Worm (Caenorhabditis elegans) whole organism, L1 larva: ENCODE results near the gene C06A1.7.

Experiments used
- C04F5.9 ChIP-seq: sonication (generic microtip); optimal IDR thresholded peaks from 2 replicates; lab custom pipeline; 2016; ENCODE audit warnings: missing genetic modification characterization, missing compliant biosample characterization
- F16B12.6 ChIP-seq: fragments of 150-350 bp; optimal IDR thresholded peaks from 2 replicates; lab custom pipeline; 2014; ENCODE audit warnings: missing biosample characterization, missing genetic modification characterization
- alr-1 ChIP-seq: fragments of 200-800 bp; sonication (Bioruptor generic); optimal IDR thresholded peaks from 2 replicates; lab custom pipeline; 2018; ENCODE audit warnings: borderline replicate concordance, mild to moderate bottlenecking, missing genetic modification characterization, missing compliant biosample characterization
- blmp-1 ChIP-seq: fragments of 150-350 bp; optimal IDR thresholded peaks from 2 replicates; lab custom pipeline; 2014; ENCODE audit warnings: missing biosample characterization, missing genetic modification characterization
- ceh-8 ChIP-seq: fragments of 200-800 bp; sonication (Bioruptor generic); optimal IDR thresholded peaks from 2 replicates; lab custom pipeline; 2018; ENCODE audit warnings: mild to moderate bottlenecking, missing genetic modification characterization, moderate library complexity, missing compliant biosample characterization
- ceh-90 ChIP-seq: sonication (generic microtip); optimal IDR thresholded peaks from 2 replicates; lab custom pipeline; 2016; ENCODE audit warnings: missing genetic modification characterization, missing compliant biosample characterization
- efl-1 ChIP-seq, 4 experiments: fragments of 150-350 bp; optimal IDR thresholded peaks in 3 of 4; peaks in 1 of 4; 1 replicate in 1 of 4; 2 replicates in 3 of 4; lab custom pipeline; 2014; ENCODE audit warnings: missing biosample characterization in 2 of 4, missing genetic modification characterization in 2 of 4, missing genetic modification reagents in 2 of 4
- egl-13 ChIP-seq: sonication (generic microtip); optimal IDR thresholded peaks from 2 replicates; lab custom pipeline; 2016; ENCODE audit warnings: missing genotype, missing genetic modification reagents, missing genetic modification characterization, missing compliant biosample characterization
- elt-3 ChIP-seq, 6 experiments: fragments of 150-350 bp in 1 of 6; sonication (generic microtip); optimal IDR thresholded peaks; 2 replicates each; lab custom pipeline; 2017 to 2018; ENCODE audit warnings: missing biosample characterization in 6 of 6, missing genetic modification characterization in 6 of 6, inconsistent platforms in 1 of 6
- fkh-10 ChIP-seq: sonication (generic microtip); optimal IDR thresholded peaks from 2 replicates; lab custom pipeline; 2017; ENCODE audit warnings: missing biosample characterization, missing genetic modification reagents, missing genetic modification characterization
- fkh-4 ChIP-seq: sonication (generic microtip); optimal IDR thresholded peaks from 2 replicates; lab custom pipeline; 2016; ENCODE audit warnings: missing compliant biosample characterization, missing genetic modification characterization, borderline replicate concordance
- fos-1 ChIP-seq: fragments of 150-350 bp; optimal IDR thresholded peaks from 2 replicates; lab custom pipeline; 2014; ENCODE audit warnings: missing biosample characterization, missing genetic modification characterization
- grh-1 ChIP-seq: fragments of 200-800 bp; sonication (Bioruptor generic); IDR thresholded peaks from 2 replicates; pipeline ENCODE4 v1.3.6; 2022; ENCODE audit warnings: missing genetic modification reagents, missing genetic modification characterization, missing compliant biosample characterization
- hlh-4 ChIP-seq: sonication (generic microtip); optimal IDR thresholded peaks from 2 replicates; lab custom pipeline; 2016; ENCODE audit warnings: mild to moderate bottlenecking, missing genetic modification characterization, missing compliant biosample characterization
- hpl-2 ChIP-seq: fragments of 150-350 bp; optimal IDR thresholded peaks from 2 replicates; lab custom pipeline; 2014; ENCODE audit warnings: missing biosample characterization, missing genetic modification reagents, missing genetic modification characterization
- isw-1 ChIP-seq: fragments of 200-800 bp; sonication (Bioruptor generic); IDR thresholded peaks from 2 replicates; pipeline ENCODE4 v1.3.6; 2022; ENCODE audit warnings: missing genetic modification characterization, missing compliant biosample characterization
- lin-13 ChIP-seq: fragments of 150-350 bp; optimal IDR thresholded peaks from 2 replicates; lab custom pipeline; 2014; ENCODE audit warnings: missing biosample characterization, missing genetic modification reagents, missing genetic modification characterization
- lin-14 ChIP-seq: fragments of 200-800 bp; sonication (Bioruptor generic); optimal IDR thresholded peaks from 2 replicates; lab custom pipeline; 2018; ENCODE audit warnings: mild to moderate bottlenecking, missing genetic modification characterization, moderate library complexity, missing compliant biosample characterization
- lin-35 ChIP-seq, 2 experiments: fragments of 150-350 bp; optimal IDR thresholded peaks; 2 replicates each; lab custom pipeline; 2014; ENCODE audit warnings: missing biosample characterization in 2 of 2, missing genetic modification characterization in 2 of 2, missing genetic modification reagents in 2 of 2
- lin-39 ChIP-seq: fragments of 150-350 bp; optimal IDR thresholded peaks from 2 replicates; lab custom pipeline; 2014; ENCODE audit warnings: missing biosample characterization, missing genetic modification reagents, missing genetic modification characterization
- lir-3 ChIP-seq: sonication (generic microtip); optimal IDR thresholded peaks from 2 replicates; lab custom pipeline; 2016; ENCODE audit warnings: mild to moderate bottlenecking, missing genetic modification characterization, moderate library complexity, missing compliant biosample characterization; ENCODE audit not compliant: poor library complexity
- lsy-2 ChIP-seq, 2 experiments: fragments of 150-350 bp; optimal IDR thresholded peaks; 2 replicates each; lab custom pipeline; 2014; ENCODE audit warnings: missing biosample characterization in 2 of 2, missing genetic modification characterization in 2 of 2
- mdl-1 ChIP-seq, 2 experiments: fragments of 150-350 bp; optimal IDR thresholded peaks; 2 replicates each; lab custom pipeline; 2014 to 2017; ENCODE audit warnings: missing biosample characterization in 2 of 2, missing genetic modification characterization in 2 of 2, inconsistent platforms in 1 of 2
- mep-1 ChIP-seq: fragments of 150-350 bp; optimal IDR thresholded peaks from 2 replicates; lab custom pipeline; 2014; ENCODE audit warnings: missing biosample characterization, missing genetic modification characterization
- nhr-12 ChIP-seq: sonication (generic microtip); optimal IDR thresholded peaks from 2 replicates; lab custom pipeline; 2017; ENCODE audit warnings: missing biosample characterization, missing genetic modification characterization
- nhr-20 ChIP-seq: sonication (generic microtip); optimal IDR thresholded peaks from 2 replicates; lab custom pipeline; 2016; ENCODE audit warnings: mild to moderate bottlenecking, missing genetic modification characterization, missing compliant biosample characterization
- nhr-71 ChIP-seq: sonication (generic microtip); optimal IDR thresholded peaks from 2 replicates; lab custom pipeline; 2016; ENCODE audit warnings: mild to moderate bottlenecking, missing genetic modification characterization, moderate library complexity, missing compliant biosample characterization
- nhr-77 ChIP-seq: fragments of 150-350 bp; optimal IDR thresholded peaks from 2 replicates; lab custom pipeline; 2014; ENCODE audit warnings: missing biosample characterization, missing genetic modification characterization
- nhr-85 ChIP-seq: sonication (generic microtip); peaks from one replicate; lab custom pipeline; 2016; ENCODE audit warnings: missing genetic modification characterization, inconsistent platforms, missing compliant biosample characterization
- pqm-1 ChIP-seq: sonication (generic microtip); optimal IDR thresholded peaks from 3 replicates; lab custom pipeline; 2017; ENCODE audit warnings: missing biosample characterization, missing genetic modification characterization
- rnt-1 ChIP-seq: sonication (generic microtip); optimal IDR thresholded peaks from 2 replicates; lab custom pipeline; 2016; ENCODE audit warnings: mild to moderate bottlenecking, missing genetic modification characterization, moderate library complexity, missing compliant biosample characterization
- skn-1 ChIP-seq: fragments of 150-350 bp; optimal IDR thresholded peaks from 2 replicates; lab custom pipeline; 2014; ENCODE audit warnings: missing biosample characterization, missing genetic modification characterization
- snu-23 ChIP-seq: sonication (generic microtip); optimal IDR thresholded peaks from 2 replicates; lab custom pipeline; 2016; ENCODE audit warnings: missing genetic modification characterization, missing compliant biosample characterization
- unc-30 ChIP-seq: sonication (generic microtip); optimal IDR thresholded peaks from 2 replicates; lab custom pipeline; 2017; ENCODE audit warnings: missing biosample characterization, missing genetic modification characterization
- unc-62 ChIP-seq: fragments of 150-350 bp; optimal IDR thresholded peaks from 2 replicates; lab custom pipeline; 2014; ENCODE audit warnings: missing biosample characterization, missing genetic modification reagents, missing genetic modification characterization
- unc-86 ChIP-seq: sonication (generic microtip); optimal IDR thresholded peaks from 2 replicates; lab custom pipeline; 2016; ENCODE audit warnings: missing genetic modification characterization, missing compliant biosample characterization
- xbp-1 ChIP-seq: sonication (generic microtip); optimal IDR thresholded peaks from 2 replicates; lab custom pipeline; 2016; ENCODE audit warnings: missing genetic modification characterization, missing compliant biosample characterization
- ztf-4 ChIP-seq: fragments of 150-350 bp; optimal IDR thresholded peaks from 2 replicates; lab custom pipeline; 2014; ENCODE audit warnings: missing biosample characterization, missing genetic modification characterization

Gene C06A1.7

DNA sequence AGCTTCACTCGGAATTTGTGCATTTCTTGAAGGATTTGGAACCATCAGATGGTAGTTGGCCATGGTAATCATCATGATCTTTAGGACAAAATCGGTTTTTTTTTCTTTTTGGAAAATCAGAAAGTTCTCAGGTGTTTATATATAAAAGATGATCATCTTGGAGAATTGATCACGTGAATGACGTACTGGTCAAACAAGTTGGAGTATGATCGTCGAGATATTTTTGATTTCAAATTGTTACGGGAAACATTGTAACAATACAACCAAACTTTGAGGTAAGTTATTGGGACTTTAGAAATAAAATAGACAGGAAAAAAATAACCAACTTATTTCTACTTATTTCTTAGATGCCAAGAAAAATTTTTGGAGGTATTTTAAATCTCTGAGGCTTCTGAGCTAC, 45.7 kb upstream of the C06A1.7 start, which contains the start of gene F59B10.4:
F59B10.4 (minus strand) TSS at position 101 of the 400 bp plus-strand sequence.
- TF ChIP-seq lin-14 (GFP tag; lab: Kevin White, UChicago) (peak; percentile 15), lin-35 (GFP tag; optimal IDR thresholded peaks at IDR 0.05; lab: Kevin White, UChicago) (no peak), snu-23 (GFP tag; lab: Kevin White, UChicago) (peak; percentile 2), blmp-1 (tag; lab: Kevin White, UChicago) (peak; percentile 16), nhr-71 (tag; lab: Kevin White, UChicago) (peak; percentile 7), nhr-20 (peak; percentile 8), elt-3 (tag; optimal IDR thresholded peaks at IDR 0.05; lab: Kevin White, UChicago) (peak in 1 of 6 experiments; percentile 8), nhr-85 (peak; percentile 84), lin-13 (no peak)

ce11 chrII:10519863-10520262, 44.8 kb upstream of the C06A1.7 start:
- TF ChIP-seq efl-1 (optimal IDR thresholded peaks at IDR 0.05; lab: Kevin White, UChicago) (no peak), efl-1 (GFP tag; optimal IDR thresholded peaks at IDR 0.05 in 1 of 2; lab: Kevin White, UChicago) (peak in 1 of 2 experiments; percentile 63), pqm-1 (tag; lab: Kevin White, UChicago) (no peak), mdl-1 (tag; optimal IDR thresholded peaks at IDR 0.05; lab: Kevin White, UChicago) (no peak), unc-30 (no peak), fos-1 (tag; lab: Kevin White, UChicago) (no peak), lin-14 (GFP tag; lab: Kevin White, UChicago) (no peak), fkh-4 (tag; lab: Kevin White, UChicago) (no peak)

DNA sequence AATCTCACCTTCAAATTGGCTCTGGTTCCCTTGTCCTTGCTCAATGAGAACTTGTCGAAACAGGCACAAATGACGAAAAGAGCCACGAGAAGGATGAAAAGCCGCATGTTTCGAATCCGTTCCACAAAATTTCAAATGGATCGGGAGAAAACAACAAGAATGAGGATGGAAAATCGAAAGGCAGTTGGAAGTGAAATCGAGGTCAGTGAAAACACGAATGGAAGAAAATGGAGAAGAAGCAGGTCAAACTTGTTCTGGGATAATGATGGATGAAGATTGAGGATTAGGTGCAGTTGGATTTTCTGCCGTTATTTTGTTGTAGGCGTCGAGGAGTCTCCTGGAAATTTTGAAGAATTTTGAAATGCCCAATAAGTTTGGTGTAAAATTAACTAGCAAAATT, 41.7 kb upstream of the C06A1.7 start:
- no peak for TF ChIP-seq isw-1
- TF ChIP-seq unc-86 = no peak
- no peak for TF ChIP-seq mdl-1 (tag; optimal IDR thresholded peaks at IDR 0.05; lab: Kevin White, UChicago)
- TF ChIP-seq lin-35 (GFP tag; optimal IDR thresholded peaks at IDR 0.05; lab: Kevin White, UChicago) = no peak
- peak; percentile 98 for TF ChIP-seq blmp-1 (tag; lab: Kevin White, UChicago)

ce11 chrII:10523583-10523982, 41.1 kb upstream of the C06A1.7 start, which contains the start of gene F59B10.5:
TSS of gene F59B10.5 (minus strand) at chrII:10523683.
- no peak for TF ChIP-seq skn-1
- TF ChIP-seq grh-1 (GFP tag; lab: Robert Waterston, UW) = no peak
- no peak for TF ChIP-seq unc-62 (GFP tag; lab: Kevin White, UChicago)
- TF ChIP-seq lir-3 = no peak
- no peak for TF ChIP-seq C04F5.9 (tag; lab: Kevin White, UChicago)
- no peak for TF ChIP-seq nhr-85
- no peak for TF ChIP-seq xbp-1 (tag; lab: Kevin White, UChicago)
- TF ChIP-seq ceh-8 (GFP tag; lab: Kevin White, UChicago) = no peak
- no peak for TF ChIP-seq mep-1 (tag; lab: Kevin White, UChicago)
- TF ChIP-seq efl-1 (optimal IDR thresholded peaks at IDR 0.05; lab: Kevin White, UChicago) = no peak
- no peak for TF ChIP-seq efl-1 (GFP tag; optimal IDR thresholded peaks at IDR 0.05 in 1 of 2; lab: Kevin White, UChicago)
- TF ChIP-seq fkh-10 (GFP tag; lab: Kevin White, UChicago) = no peak
- no peak for TF ChIP-seq egl-13 (tag; lab: Kevin White, UChicago)

DNA sequence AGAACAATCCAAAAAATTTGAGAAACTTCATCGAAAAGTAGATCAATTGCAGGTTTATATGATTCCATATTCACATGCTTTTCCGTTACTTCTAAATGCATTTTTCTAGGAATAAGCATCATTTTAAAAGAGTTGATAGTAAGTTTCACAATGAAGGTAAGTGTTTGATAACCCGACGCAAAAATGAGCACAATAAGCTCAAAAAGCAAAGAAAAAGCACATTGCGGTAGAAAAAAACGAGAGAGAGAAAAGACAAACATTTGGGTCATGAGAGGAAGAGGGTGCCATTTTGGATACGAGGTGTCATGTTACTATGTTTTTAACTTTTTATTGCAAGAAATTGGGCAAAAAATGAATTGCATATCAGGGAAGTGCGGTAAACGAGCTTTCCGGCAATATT, 40.3 kb upstream of the C06A1.7 start, which contains the start of gene F59B10.6:
F59B10.6 (minus strand) TSS at position 101 of the 400 bp plus-strand sequence.
- TF ChIP-seq lsy-2 (tag; optimal IDR thresholded peaks at IDR 0.05; lab: Kevin White, UChicago) = no peak
- no peak for TF ChIP-seq nhr-85
- no peak for TF ChIP-seq alr-1 (tag; lab: Kevin White, UChicago)
- no peak for TF ChIP-seq unc-62 (GFP tag; lab: Kevin White, UChicago)
- TF ChIP-seq ztf-4 (tag; lab: Kevin White, UChicago) = no peak
- no peak for TF ChIP-seq lin-39 (tag; lab: Kevin White, UChicago)
- no peak for TF ChIP-seq ceh-90 (tag; lab: Kevin White, UChicago)
- no peak for TF ChIP-seq lir-3
- TF ChIP-seq F16B12.6 = no peak
- TF ChIP-seq blmp-1 (tag; lab: Kevin White, UChicago) = no peak
- TF ChIP-seq hpl-2 = no peak
- no peak for TF ChIP-seq fkh-10 (GFP tag; lab: Kevin White, UChicago)
- no peak for TF ChIP-seq lin-14 (GFP tag; lab: Kevin White, UChicago)
- TF ChIP-seq hlh-4 (tag; lab: Kevin White, UChicago) = no peak
- no peak for TF ChIP-seq nhr-12 (tag; lab: Kevin White, UChicago)
- TF ChIP-seq rnt-1 (tag; lab: Kevin White, UChicago) = no peak
- no peak for TF ChIP-seq nhr-77 (tag; lab: Kevin White, UChicago)
- TF ChIP-seq mep-1 (tag; lab: Kevin White, UChicago) = no peak
- TF ChIP-seq, all 84 proteins: peak for 0
